Worm (Caenorhabditis elegans) whole organism, midembryonic: ENCODE data around the gene immp-2.

Experiments used
- T22C8.4 ChIP-seq: fragments of 200-800 bp; sonication (Bioruptor generic); IDR thresholded peaks from 2 replicates; pipeline ENCODE4 v1.3.6; 2022; ENCODE audit warnings: missing genetic modification characterization, missing compliant biosample characterization
- cog-1 ChIP-seq: sonication (generic microtip); optimal IDR thresholded peaks from 2 replicates; lab custom pipeline; 2016; ENCODE audit warnings: missing genetic modification characterization, missing compliant biosample characterization
- flt-1 ChIP-seq: fragments of 200-800 bp; sonication (Bioruptor generic); IDR thresholded peaks from 2 replicates; pipeline ENCODE4 v1.3.6; 2022; ENCODE audit warnings: missing genetic modification characterization, missing compliant biosample characterization
- klf-2 ChIP-seq: fragments of 200-800 bp; sonication (Bioruptor generic); conservative IDR thresholded peaks from 2 replicates; pipeline ENCODE4 v1.3.6; 2022; ENCODE audit warnings: missing genetic modification reagents, missing genetic modification characterization, missing compliant biosample characterization
- med-1 ChIP-seq: sonication (generic microtip); optimal IDR thresholded peaks from 2 replicates; lab custom pipeline; 2017; ENCODE audit warnings: missing genetic modification characterization, mild to moderate bottlenecking, missing compliant biosample characterization, antibody characterized with exemption, missing genetic modification reagents; ENCODE audit not compliant: insufficient read depth
- ref-1 ChIP-seq: fragments of 200-800 bp; sonication (Bioruptor generic); conservative IDR thresholded peaks from 2 replicates; pipeline ENCODE4 v1.3.6; 2022; ENCODE audit warnings: missing genetic modification reagents, missing genetic modification characterization, missing compliant biosample characterization
- tab-1 ChIP-seq: fragments of 200-800 bp; sonication (Bioruptor generic); IDR thresholded peaks from 2 replicates; pipeline ENCODE4 v1.3.6; 2022; ENCODE audit warnings: missing genetic modification characterization, missing compliant biosample characterization
- ztf-23 ChIP-seq: fragments of 200-800 bp; sonication (Bioruptor generic); IDR thresholded peaks from 2 replicates; pipeline ENCODE4 v1.3.6; 2022; ENCODE audit warnings: missing genetic modification reagents, missing genetic modification characterization, missing compliant biosample characterization
- ztf-29 ChIP-seq: fragments of 200-800 bp; sonication (Bioruptor generic); IDR thresholded peaks from 2 replicates; pipeline ENCODE4 v1.3.6; 2022; ENCODE audit warnings: missing genetic modification reagents, missing genetic modification characterization, missing compliant biosample characterization

Gene immp-2

ce11 chrIV:971122-971521 is 34.5 kb downstream of the immp-2 start:
- TF ChIP-seq flt-1 (GFP tag; lab: Robert Waterston, UW) (no peak), cog-1 (tag; lab: Kevin White, UChicago) (no peak)

ce11 chrIV:961862-962261 is 43.8 kb downstream of the immp-2 start:
- TF ChIP-seq klf-2 (GFP tag; lab: Robert Waterston, UW), result no peak
- no peak for TF ChIP-seq med-1 (GFP tag; lab: Kevin White, UChicago)
- TF ChIP-seq cog-1 (tag; lab: Kevin White, UChicago), result no peak
- no peak for TF ChIP-seq tab-1 (GFP tag; lab: Robert Waterston, UW)
- no peak for TF ChIP-seq flt-1 (GFP tag; lab: Robert Waterston, UW)
- TF ChIP-seq ztf-23 (GFP tag; lab: Robert Waterston, UW), result no peak
- TF ChIP-seq T22C8.4 (GFP tag; lab: Robert Waterston, UW), result no peak

- TF ChIP-seq T22C8.4 (GFP tag; lab: Robert Waterston, UW) (0 out of 2 replicates have a peak, but pooled peaks have one; percentile 3), ztf-29 (GFP tag; lab: Robert Waterston, UW) (no peak)
Measured at ce11 chrIV:960177-960576, 45.5 kb downstream of the immp-2 start.

- TF ChIP-seq ref-1 (no peak), klf-2 (GFP tag; lab: Robert Waterston, UW) (no peak), T22C8.4 (GFP tag; lab: Robert Waterston, UW) (no peak), ztf-23 (GFP tag; lab: Robert Waterston, UW) (no peak), cog-1 (tag; lab: Kevin White, UChicago) (no peak), ztf-29 (GFP tag; lab: Robert Waterston, UW) (no peak), flt-1 (GFP tag; lab: Robert Waterston, UW) (no peak), tab-1 (GFP tag; lab: Robert Waterston, UW) (no peak), med-1 (GFP tag; lab: Kevin White, UChicago) (no peak)
Measured at ce11 chrIV:959221-959620, 46.4 kb downstream of the immp-2 start, which contains the start of gene plx-1. TSS of gene plx-1 (plus strand) at chrIV:959521.

- TF ChIP-seq flt-1 (GFP tag; lab: Robert Waterston, UW) (no peak), tab-1 (GFP tag; lab: Robert Waterston, UW) (no peak), ztf-23 (GFP tag; lab: Robert Waterston, UW) (no peak), ref-1 (no peak), ztf-29 (GFP tag; lab: Robert Waterston, UW) (no peak), med-1 (GFP tag; lab: Kevin White, UChicago) (no peak), cog-1 (tag; lab: Kevin White, UChicago) (peak; percentile 57), klf-2 (GFP tag; lab: Robert Waterston, UW) (no peak)
Measured at ce11 chrIV:957820-958219, 47.8 kb downstream of the immp-2 start.
